Fruit fly (Drosophila melanogaster): Measurements from ENCODE around the gene CG11334.

The CG11334 gene

DNA sequence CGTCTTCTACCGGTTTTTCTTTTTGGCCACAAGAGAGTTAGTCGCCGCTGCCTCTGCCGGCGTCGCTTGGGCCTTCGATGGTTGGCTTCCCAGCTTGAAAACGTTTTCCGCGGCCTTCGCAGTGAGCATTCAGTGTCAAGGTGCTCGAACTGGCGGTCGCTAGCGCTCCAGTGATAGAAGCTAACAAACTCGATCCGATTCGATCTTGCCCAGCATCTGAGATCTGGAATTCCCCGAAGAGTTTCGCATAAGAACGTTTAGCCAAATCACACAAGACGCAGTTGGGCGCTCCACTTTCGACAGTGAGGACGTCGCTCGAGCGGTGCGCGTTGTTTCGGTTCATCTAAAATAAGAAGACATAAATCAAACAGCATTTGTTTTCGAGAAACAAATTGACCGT is 36.3 kb upstream of the CG11334 start, which contains the start of gene mey:
Gene mey, plus strand, starts transcription at position 122 of the 400 bp plus-strand sequence.
- TF ChIP-seq chinmo (GFP tag; IDR thresholded peaks at IDR 0.05; ENCODE audit: partially characterized antibody) (no peak), Sin3A (optimal IDR thresholded peaks at IDR 0.05) (no peak), Blimp-1 (GFP tag; optimal IDR thresholded peaks at IDR 0.05) (peak; percentile 24), CG3726 (GFP tag; IDR thresholded peaks at IDR 0.05) (no peak), CG10267 (tag; optimal IDR thresholded peaks at IDR 0.05) (no peak), CG3407 (GFP tag; optimal IDR thresholded peaks at IDR 0.05) (no peak), Vsx1 (GFP tag; optimal IDR thresholded peaks at IDR 0.05) (no peak), Awh (GFP tag; IDR thresholded peaks at IDR 0.05) (no peak), CG6689 (GFP tag; IDR thresholded peaks at IDR 0.05) (no peak), Jarid2 (GFP tag; optimal IDR thresholded peaks at IDR 0.05) (peak; percentile 28), stwl (tag; optimal IDR thresholded peaks at IDR 0.05) (no peak), CG10147 (GFP tag; optimal IDR thresholded peaks at IDR 0.05) (no peak), vvl (GFP tag; IDR thresholded peaks at IDR 0.05) (0 out of 2 replicates have a peak, but pooled peaks have one; percentile 13), z (GFP tag; IDR thresholded peaks at IDR 0.05) (0 out of 3 replicates have a peak, but pooled peaks have one; percentile 46), lov (optimal IDR thresholded peaks at IDR 0.05) (no peak), lov (GFP tag; IDR thresholded peaks at IDR 0.05) (0 out of 3 replicates have a peak, but pooled peaks have one; percentile 51), MBD-R2 (GFP tag; IDR thresholded peaks at IDR 0.05) (no peak), CG10565 (GFP tag; optimal IDR thresholded peaks at IDR 0.05) (no peak), Gsc (GFP tag; IDR thresholded peaks at IDR 0.05) (no peak), CG9609 (GFP tag; optimal IDR thresholded peaks at IDR 0.05) (no peak), Sry-δ (GFP tag; optimal IDR thresholded peaks at IDR 0.05) (no peak), pzg (GFP tag; optimal IDR thresholded peaks at IDR 0.05) (no peak), CG9817 (tag; optimal IDR thresholded peaks at IDR 0.05) (no peak)

DNA sequence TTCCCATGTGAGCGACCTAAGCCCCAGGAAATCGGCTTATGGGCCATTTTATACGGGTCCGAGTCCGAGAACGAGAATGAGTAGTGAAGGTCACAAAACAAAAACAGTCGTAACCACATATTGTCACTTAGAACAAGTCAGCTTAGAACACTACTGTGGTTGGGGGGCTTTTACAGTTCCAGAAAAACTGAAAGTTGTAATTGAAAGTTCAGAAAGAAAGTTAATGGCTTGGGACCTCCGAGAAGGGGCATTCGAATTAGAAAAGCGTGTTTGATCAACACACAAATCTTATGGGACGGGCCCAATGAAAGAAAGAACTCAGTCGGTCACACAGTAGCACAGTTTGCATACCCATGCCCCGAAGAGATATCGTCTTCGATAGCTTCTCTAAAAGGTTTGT is 20.2 kb upstream of the CG11334 start:
- TF ChIP-seq prd (optimal IDR thresholded peaks at IDR 0.05): no peak
- TF ChIP-seq prd (GFP tag; IDR thresholded peaks at IDR 0.05): no peak
- no peak for TF ChIP-seq ham (GFP tag; IDR thresholded peaks at IDR 0.05)
- no peak for TF ChIP-seq lab (GFP tag; optimal IDR thresholded peaks at IDR 0.05)
- no peak for TF ChIP-seq CG11085 (GFP tag; IDR thresholded peaks at IDR 0.05)
- TF ChIP-seq pros (GFP tag; optimal IDR thresholded peaks at IDR 0.05): no peak
- TF ChIP-seq Blimp-1 (GFP tag; optimal IDR thresholded peaks at IDR 0.05): peak; percentile 96
- no peak for TF ChIP-seq Dfd (GFP tag; optimal IDR thresholded peaks at IDR 0.05)
- TF ChIP-seq CG2712 (tag; optimal IDR thresholded peaks at IDR 0.05): no peak

DNA sequence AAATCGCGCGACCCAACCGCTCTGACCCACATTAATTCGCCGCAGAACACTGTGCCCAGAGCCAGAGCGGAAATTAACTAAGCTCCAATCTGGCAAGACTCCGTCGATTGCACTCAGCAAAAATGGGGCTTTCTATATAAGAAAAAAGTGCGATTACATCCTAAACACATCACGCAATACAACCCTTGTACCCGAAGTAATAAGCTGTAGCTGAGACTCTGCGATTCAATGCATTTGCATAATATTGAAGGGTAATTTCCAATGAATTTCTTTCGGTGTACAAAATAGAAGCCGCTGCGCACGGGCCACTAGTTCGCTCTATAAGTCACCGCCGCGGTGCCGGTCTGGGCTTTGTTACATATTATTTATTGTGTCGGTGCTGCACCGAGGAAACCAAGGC is 19.3 kb upstream of the CG11334 start:
- TF ChIP-seq bsh (GFP tag; optimal IDR thresholded peaks at IDR 0.05) (peak in 1 of 2 experiments; percentile 57), CG12219 (GFP tag; optimal IDR thresholded peaks at IDR 0.05) (peak; percentile 2), chif (GFP tag; optimal IDR thresholded peaks at IDR 0.05) (peak in 1 of 2 experiments; percentile 30), Meics (GFP tag; optimal IDR thresholded peaks at IDR 0.05) (no peak), fd64A (GFP tag; optimal IDR thresholded peaks at IDR 0.05) (no peak), CG1603 (tag; optimal IDR thresholded peaks at IDR 0.05) (peak; percentile 57), CG6272 (GFP tag; IDR thresholded peaks at IDR 0.05) (no peak), wek (GFP tag; optimal IDR thresholded peaks at IDR 0.05) (no peak), pho (GFP tag; optimal IDR thresholded peaks at IDR 0.05) (no peak), chn (GFP tag; optimal IDR thresholded peaks at IDR 0.05) (no peak), CG11247 (GFP tag; IDR thresholded peaks at IDR 0.05) (no peak), Sox102F (GFP tag; optimal IDR thresholded peaks at IDR 0.05) (peak; percentile 47), ewg (GFP tag; optimal IDR thresholded peaks at IDR 0.05) (peak; percentile 26), lola (GFP tag; optimal IDR thresholded peaks at IDR 0.05) (peak in 1 of 3 experiments; percentile 3), bcd (GFP tag; optimal IDR thresholded peaks at IDR 0.05) (no peak), CG17328 (GFP tag; IDR thresholded peaks at IDR 0.05) (no peak), dmrt99B (tag; optimal IDR thresholded peaks at IDR 0.05) (peak; percentile 15), zfh1 (GFP tag; IDR thresholded peaks at IDR 0.05) (0 out of 3 replicates have a peak, but pooled peaks have one; percentile 57), CHES-1-like (GFP tag; optimal IDR thresholded peaks at IDR 0.05) (no peak)
